Fruit fly (Drosophila melanogaster) whole organism, embryonic: ENCODE measurements around the gene Tyler.

ENCODE experiments used
- ATbp ChIP-seq: fragments of 200-800 bp; sonication (Bioruptor generic); optimal IDR thresholded peaks from 2 replicates; lab custom pipeline; 2017; ENCODE audit warnings: missing biosample characterization, mild to moderate bottlenecking, missing genetic modification characterization, missing genetic modification reagents
- CG11696 ChIP-seq: fragments of 200-800 bp; sonication (Bioruptor generic); IDR thresholded peaks from 2 replicates; pipeline ENCODE4 v1.3.6; 2022; ENCODE audit warnings: missing biosample characterization, missing genetic modification characterization
- CG12236 ChIP-seq: fragments of 200-800 bp; sonication (Bioruptor generic); optimal IDR thresholded peaks from 2 replicates; lab custom pipeline; 2016; ENCODE audit warnings: missing biosample characterization, missing genetic modification characterization
- CG33213 ChIP-seq: fragments of 200-800 bp; sonication (Bioruptor generic); optimal IDR thresholded peaks from 3 replicates; lab custom pipeline; 2016; ENCODE audit warnings: missing biosample characterization, missing genetic modification characterization
- CG34224 ChIP-seq: fragments of 200-800 bp; sonication (Bioruptor generic); IDR thresholded peaks from 3 replicates; pipeline ENCODE4 v1.3.6; 2022; ENCODE audit warnings: missing biosample characterization, missing genetic modification characterization; ENCODE audit not compliant: partially characterized antibody
- Dek ChIP-seq: fragments of 200-800 bp; sonication (Bioruptor generic); optimal IDR thresholded peaks from 3 replicates; lab custom pipeline; 2019; ENCODE audit warnings: missing biosample characterization, mild to moderate bottlenecking, missing genetic modification characterization, moderate library complexity
- bab2 ChIP-seq: fragments of 200-800 bp; sonication (Bioruptor generic); optimal IDR thresholded peaks from 2 replicates; lab custom pipeline; 2016; ENCODE audit warnings: missing biosample characterization, missing genetic modification characterization
- nmo ChIP-seq: fragments of 200-800 bp; sonication (Bioruptor generic); optimal IDR thresholded peaks from 2 replicates; lab custom pipeline; 2018; ENCODE audit warnings: missing biosample characterization, mild to moderate bottlenecking, missing genetic modification characterization, moderate library complexity
- pan ChIP-seq, 4 experiments: fragments of >200 bp in 3 of 4; fragments of 200-800 bp in 1 of 4; sonication (Bioruptor generic) in 1 of 4; optimal IDR thresholded peaks in 3 of 4; IDR thresholded peaks in 1 of 4; 2 replicates each; pipeline versions ENCODE4 v1.3.6 to Lab custom; 2017 to 2022; ENCODE audit warnings: missing biosample characterization in 2 of 4, missing genetic modification characterization in 2 of 4, mixed read lengths in 1 of 4
- pzg ChIP-seq: fragments of 200-800 bp; sonication (Bioruptor generic); optimal IDR thresholded peaks from 3 replicates; lab custom pipeline; 2018; ENCODE audit warnings: missing biosample characterization, mild to moderate bottlenecking, missing genetic modification characterization, moderate library complexity
- ranshi ChIP-seq: fragments of 200-800 bp; sonication (Bioruptor generic); IDR thresholded peaks from 2 replicates; pipeline ENCODE4 v1.3.6; 2022; ENCODE audit warnings: missing biosample characterization, missing genetic modification characterization
- run ChIP-seq: fragments of 200-800 bp; sonication (Bioruptor generic); optimal IDR thresholded peaks from 3 replicates; lab custom pipeline; 2018; ENCODE audit warnings: missing biosample characterization, mild to moderate bottlenecking, missing genetic modification characterization
- so ChIP-seq: fragments of 200-800 bp; sonication (Bioruptor generic); IDR thresholded peaks from 3 replicates; pipeline ENCODE4 v1.3.6; 2022; ENCODE audit warnings: missing biosample characterization, missing genetic modification characterization
- usp ChIP-seq: fragments of >200 bp; optimal IDR thresholded peaks from 2 replicates; lab custom pipeline; 2017; ENCODE audit warnings: missing biosample characterization, missing genetic modification characterization

DNA sequence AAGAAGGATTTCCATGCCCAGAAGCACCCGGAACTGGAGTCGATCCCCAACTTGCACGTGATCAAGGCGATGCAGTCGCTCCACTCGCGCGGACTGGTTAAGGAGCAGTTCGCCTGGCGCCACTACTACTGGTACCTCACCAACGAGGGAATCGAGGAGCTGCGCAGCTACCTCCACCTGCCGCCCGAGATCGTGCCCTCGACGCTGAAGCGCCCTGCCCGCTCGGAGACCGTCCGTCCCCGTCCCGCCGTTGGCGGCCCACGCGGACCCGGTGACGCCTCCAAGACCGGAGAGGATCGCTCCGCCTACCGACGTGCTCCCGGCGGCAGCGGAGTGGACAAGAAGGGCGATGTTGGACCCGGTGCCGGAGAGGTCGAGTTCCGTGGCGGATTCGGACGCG, 12.8 kb upstream of the Tyler start:
- TF ChIP-seq pzg (GFP tag; lab: Kevin White, UChicago) (no peak), Dek (tag; lab: Kevin White, UChicago) (no peak), run (no peak), usp (GFP tag; lab: Kevin White, UChicago) (no peak), CG33213 (GFP tag; lab: Kevin White, UChicago) (no peak), CG34224 (no peak), so (GFP tag; lab: Robert Waterston, UW) (no peak), ATbp (GFP tag; lab: Kevin White, UChicago) (no peak), CG12236 (no peak), CG11696 (GFP tag; lab: Robert Waterston, UW) (no peak), nmo (no peak), pan (optimal IDR thresholded peaks at IDR 0.05; lab: Kevin White, UChicago) (no peak), pan (GFP tag; optimal IDR thresholded peaks at IDR 0.05 in 1 of 2, IDR thresholded peaks at IDR 0.05 in 1 of 2) (no peak), ranshi (GFP tag; lab: Robert Waterston, UW) (no peak), bab2 (GFP tag; lab: Kevin White, UChicago) (no peak)
